Fruit fly (Drosophila melanogaster) whole organism, embryonic: ENCODE measurements around the gene Neu2.
A peak's percentile ranks its signal among the peaks of the same experiment; 100 is the strongest.

Experiments
- Atf6 ChIP-seq: fragments of 200-800 bp; sonication (Bioruptor generic); IDR thresholded peaks from 2 replicates; pipeline ENCODE4 v1.3.6; 2022; ENCODE audit warnings: missing biosample characterization, missing genetic modification characterization
- Bgb ChIP-seq: fragments of 200-800 bp; sonication (Bioruptor generic); IDR thresholded peaks from 2 replicates; pipeline ENCODE4 v1.3.6; 2022; ENCODE audit warnings: missing biosample characterization, missing genetic modification characterization; ENCODE audit not compliant: partially characterized antibody
- Blimp-1 ChIP-seq: fragments of 200-800 bp; sonication (Bioruptor generic); optimal IDR thresholded peaks from 3 replicates; lab custom pipeline; 2018; ENCODE audit warnings: missing biosample characterization, missing genetic modification characterization, mild to moderate bottlenecking, moderate library complexity, missing genetic modification reagents
- C15 ChIP-seq: fragments of 200-800 bp; sonication (Bioruptor generic); IDR thresholded peaks from 3 replicates; pipeline ENCODE4 v1.3.6; 2022; ENCODE audit warnings: missing biosample characterization, missing genetic modification characterization
- CG1233 ChIP-seq: fragments of 200-800 bp; sonication (Bioruptor generic); optimal IDR thresholded peaks from 4 replicates; lab custom pipeline; 2018; ENCODE audit warnings: missing biosample characterization, mild to moderate bottlenecking, missing genetic modification characterization
- CG13123 ChIP-seq: fragments of 200-800 bp; sonication (Bioruptor generic); optimal IDR thresholded peaks from 2 replicates; lab custom pipeline; 2016; ENCODE audit warnings: missing biosample characterization, missing genetic modification characterization
- CG14667 ChIP-seq: fragments of 200-800 bp; sonication (Bioruptor generic); IDR thresholded peaks from 2 replicates; pipeline ENCODE4 v1.3.6; 2022; ENCODE audit warnings: missing biosample characterization, missing genetic modification characterization
- CG15073 ChIP-seq: fragments of 200-800 bp; sonication (Bioruptor generic); optimal IDR thresholded peaks from 2 replicates; lab custom pipeline; 2016; ENCODE audit warnings: missing biosample characterization, missing genetic modification characterization
- CG17186 ChIP-seq: fragments of 200-800 bp; sonication (Bioruptor generic); optimal IDR thresholded peaks from 3 replicates; lab custom pipeline; 2017; ENCODE audit warnings: missing biosample characterization, missing genetic modification reagents, missing genetic modification characterization
- CG1792 ChIP-seq: fragments of 200-800 bp; sonication (Bioruptor generic); optimal IDR thresholded peaks from 2 replicates; lab custom pipeline; 2016; ENCODE audit warnings: missing biosample characterization, missing genetic modification characterization
- CG31224 ChIP-seq: fragments of 200-800 bp; sonication (Bioruptor generic); IDR thresholded peaks from 2 replicates; pipeline ENCODE4 v1.3.6; 2022; ENCODE audit warnings: missing biosample characterization, missing genetic modification characterization
- CG4820 ChIP-seq: fragments of 200-800 bp; sonication (Bioruptor generic); optimal IDR thresholded peaks from 3 replicates; lab custom pipeline; 2016; ENCODE audit warnings: missing biosample characterization, missing genetic modification characterization
- CG8290 ChIP-seq, 3 experiments: fragments of 200-800 bp; sonication (Bioruptor generic); optimal IDR thresholded peaks; 2 replicates each; lab custom pipeline; 2016 to 2019; ENCODE audit warnings: missing biosample characterization in 3 of 3, missing genetic modification characterization in 3 of 3, mild to moderate bottlenecking in 2 of 3, moderate library complexity in 1 of 3
- CkIIα-i1 ChIP-seq: fragments of 200-800 bp; sonication (Bioruptor generic); IDR thresholded peaks from 2 replicates; pipeline ENCODE4 v1.3.6; 2022; ENCODE audit warnings: missing biosample characterization, missing genetic modification characterization
- Dref ChIP-seq: fragments of 200-800 bp; sonication (Bioruptor generic); IDR thresholded peaks from 2 replicates; pipeline ENCODE4 v1.3.6; 2022; ENCODE audit warnings: missing biosample characterization, missing genetic modification characterization
- Gsc ChIP-seq: fragments of 200-800 bp; sonication (Bioruptor generic); IDR thresholded peaks from 2 replicates; pipeline ENCODE4 v1.3.6; 2022; ENCODE audit warnings: missing biosample characterization, missing genetic modification characterization
- Gug ChIP-seq: fragments of 200-800 bp; sonication (Bioruptor generic); IDR thresholded peaks from 4 replicates; pipeline ENCODE4 v1.3.6; 2022; ENCODE audit warnings: missing biosample characterization, missing genetic modification characterization
- HLHmδ ChIP-seq: fragments of 200-800 bp; sonication (Bioruptor generic); optimal IDR thresholded peaks from 2 replicates; lab custom pipeline; 2018; ENCODE audit warnings: missing biosample characterization, mild to moderate bottlenecking, missing genetic modification characterization, moderate library complexity
- Hand ChIP-seq: fragments of 200-800 bp; sonication (Bioruptor generic); optimal IDR thresholded peaks from 2 replicates; lab custom pipeline; 2017; ENCODE audit warnings: mild to moderate bottlenecking, missing biosample characterization, missing genetic modification reagents, missing genetic modification characterization
- Hmx ChIP-seq: fragments of 200-800 bp; sonication (Bioruptor generic); optimal IDR thresholded peaks from 2 replicates; lab custom pipeline; 2016; ENCODE audit warnings: missing biosample characterization, missing genetic modification characterization
- Max ChIP-seq: fragments of 200-800 bp; sonication (Bioruptor generic); optimal IDR thresholded peaks from 2 replicates; lab custom pipeline; 2016; ENCODE audit warnings: missing biosample characterization, mild to moderate bottlenecking, missing genetic modification characterization
- Ptx1 ChIP-seq: fragments of 200-800 bp; sonication (Bioruptor generic); IDR thresholded peaks from 2 replicates; pipeline ENCODE4 v1.3.6; 2022; ENCODE audit warnings: missing biosample characterization, missing genetic modification characterization
- Ravus ChIP-seq: fragments of 200-800 bp; sonication (Bioruptor generic); IDR thresholded peaks from 2 replicates; pipeline ENCODE4 v1.3.6; 2022; ENCODE audit warnings: missing biosample characterization, missing genetic modification characterization
- Six4 ChIP-seq: fragments of 200-800 bp; sonication (Bioruptor generic); optimal IDR thresholded peaks from 2 replicates; lab custom pipeline; 2016; ENCODE audit warnings: missing biosample characterization, missing genetic modification characterization
- Tbp ChIP-seq: fragments of >200 bp; optimal IDR thresholded peaks from 2 replicates; lab custom pipeline; 2018; ENCODE audit warnings: missing biosample characterization, missing genetic modification characterization
- Trl ChIP-seq, 3 experiments: fragments of >200 bp in 2 of 3; fragments of 200-800 bp in 1 of 3; sonication (Bioruptor generic) in 1 of 3; optimal IDR thresholded peaks; 2 replicates in 1 of 3; 3 replicates in 2 of 3; lab custom pipeline; 2016 to 2017; ENCODE audit warnings: missing biosample characterization in 1 of 3, missing genetic modification characterization in 1 of 3
- ash1 ChIP-seq: fragments of 200-800 bp; sonication (Bioruptor generic); optimal IDR thresholded peaks from 2 replicates; lab custom pipeline; 2018; ENCODE audit warnings: missing biosample characterization, mild to moderate bottlenecking, missing genetic modification characterization
- cg ChIP-seq: fragments of 200-800 bp; sonication (Bioruptor generic); optimal IDR thresholded peaks from 3 replicates; lab custom pipeline; 2019; ENCODE audit warnings: missing biosample characterization, mild to moderate bottlenecking, missing genetic modification characterization, moderate library complexity
- corto ChIP-seq: fragments of 200-800 bp; sonication (Bioruptor generic); optimal IDR thresholded peaks from 2 replicates; lab custom pipeline; 2016; ENCODE audit warnings: missing biosample characterization, mild to moderate bottlenecking, missing genetic modification characterization, moderate library complexity
- dan ChIP-seq: fragments of 200-800 bp; sonication (Bioruptor generic); IDR thresholded peaks from 2 replicates; pipeline ENCODE4 v1.3.6; 2022; ENCODE audit warnings: missing biosample characterization, missing genetic modification characterization
- dysf ChIP-seq: fragments of 200-800 bp; sonication (Bioruptor generic); IDR thresholded peaks from 3 replicates; pipeline ENCODE4 v1.3.6; 2022; ENCODE audit warnings: missing biosample characterization, missing genetic modification characterization
- exex ChIP-seq: fragments of 200-800 bp; sonication (Bioruptor generic); optimal IDR thresholded peaks from 4 replicates; lab custom pipeline; 2018; ENCODE audit warnings: missing biosample characterization, mild to moderate bottlenecking, missing genetic modification characterization, moderate library complexity
- eyg ChIP-seq: fragments of 200-800 bp; sonication (Bioruptor generic); optimal IDR thresholded peaks from 3 replicates; lab custom pipeline; 2016; ENCODE audit warnings: missing biosample characterization, missing genetic modification characterization
- fd64A ChIP-seq: fragments of 200-800 bp; sonication (Bioruptor generic); optimal IDR thresholded peaks from 3 replicates; lab custom pipeline; 2018; ENCODE audit warnings: missing biosample characterization, mild to moderate bottlenecking, missing genetic modification characterization
- fru ChIP-seq: fragments of >200 bp; optimal IDR thresholded peaks from 2 replicates; lab custom pipeline; 2017
- gce ChIP-seq: fragments of 200-800 bp; sonication (Bioruptor generic); IDR thresholded peaks from 3 replicates; pipeline ENCODE4 v1.3.6; 2022; ENCODE audit warnings: missing biosample characterization, missing genetic modification characterization
- ham ChIP-seq: fragments of 200-800 bp; sonication (Bioruptor generic); IDR thresholded peaks from 2 replicates; pipeline ENCODE4 v1.3.6; 2022; ENCODE audit warnings: missing biosample characterization, missing genetic modification characterization
- hbn ChIP-seq: fragments of 200-800 bp; sonication (Bioruptor generic); IDR thresholded peaks from 2 replicates; pipeline ENCODE4 v1.3.6; 2022; ENCODE audit warnings: missing biosample characterization, missing genetic modification characterization; ENCODE audit not compliant: partially characterized antibody
- kah ChIP-seq: fragments of 200-800 bp; sonication (Bioruptor generic); optimal IDR thresholded peaks from 2 replicates; lab custom pipeline; 2018; ENCODE audit warnings: missing biosample characterization, mild to moderate bottlenecking, missing genetic modification characterization
- knrl ChIP-seq: fragments of 200-800 bp; sonication (Bioruptor generic); IDR thresholded peaks from 3 replicates; pipeline ENCODE4 v1.3.6; 2022; ENCODE audit warnings: missing biosample characterization, missing genetic modification characterization; ENCODE audit not compliant: partially characterized antibody
- nmo ChIP-seq: fragments of 200-800 bp; sonication (Bioruptor generic); optimal IDR thresholded peaks from 2 replicates; lab custom pipeline; 2018; ENCODE audit warnings: missing biosample characterization, mild to moderate bottlenecking, missing genetic modification characterization, moderate library complexity
- p53 ChIP-seq: fragments of 200-800 bp; sonication (Bioruptor generic); optimal IDR thresholded peaks from 2 replicates; lab custom pipeline; 2016; ENCODE audit warnings: missing biosample characterization, missing genetic modification characterization
- phol ChIP-seq: fragments of 200-800 bp; sonication (Bioruptor generic); optimal IDR thresholded peaks from 3 replicates; lab custom pipeline; 2018; ENCODE audit warnings: missing biosample characterization, mild to moderate bottlenecking, missing genetic modification characterization, moderate library complexity
- run ChIP-seq: fragments of 200-800 bp; sonication (Bioruptor generic); optimal IDR thresholded peaks from 3 replicates; lab custom pipeline; 2018; ENCODE audit warnings: missing biosample characterization, mild to moderate bottlenecking, missing genetic modification characterization
- scrt ChIP-seq: fragments of 200-800 bp; sonication (Bioruptor generic); optimal IDR thresholded peaks from 2 replicates; lab custom pipeline; 2018; ENCODE audit warnings: missing biosample characterization, mild to moderate bottlenecking, missing genetic modification characterization, moderate library complexity
- sens-2 ChIP-seq: fragments of 200-800 bp; sonication (Bioruptor generic); IDR thresholded peaks from 2 replicates; pipeline ENCODE4 v1.3.6; 2022; ENCODE audit warnings: missing biosample characterization, missing genetic modification characterization
- sna ChIP-seq: fragments of 200-800 bp; sonication (Bioruptor generic); IDR thresholded peaks from 2 replicates; pipeline ENCODE4 v1.3.6; 2022; ENCODE audit warnings: missing biosample characterization, missing genetic modification characterization; ENCODE audit not compliant: partially characterized antibody
- sr ChIP-seq: fragments of 200-800 bp; sonication (Bioruptor generic); IDR thresholded peaks from 3 replicates; pipeline ENCODE4 v1.3.6; 2022; ENCODE audit warnings: missing biosample characterization, missing genetic modification characterization
- tgo ChIP-seq: fragments of 200-800 bp; sonication (Bioruptor generic); IDR thresholded peaks from 3 replicates; pipeline ENCODE4 v1.3.6; 2022; ENCODE audit warnings: missing biosample characterization, missing genetic modification characterization
- tin ChIP-seq: fragments of 200-800 bp; sonication (Bioruptor generic); optimal IDR thresholded peaks from 3 replicates; lab custom pipeline; 2016; ENCODE audit warnings: missing biosample characterization, missing genetic modification characterization
- ttk ChIP-seq: fragments of 200-800 bp; sonication (Bioruptor generic); IDR thresholded peaks from 2 replicates; pipeline ENCODE4 v2.1.2; 2022; ENCODE audit warnings: missing biosample characterization, missing genetic modification characterization

Neu2 gene

dm6 chr3L:21441216-21441813 lies 49.1 kb downstream of the Neu2 start, which contains the start of gene CG5664 (continued):
- TF ChIP-seq Blimp-1 (GFP tag; lab: Kevin White, UChicago) (no peak), fd64A (GFP tag; lab: Kevin White, UChicago) (no peak), Gug (GFP tag; lab: Robert Waterston, UW) (no peak), CG1233 (GFP tag; lab: Kevin White, UChicago) (no peak), corto (GFP tag; lab: Kevin White, UChicago) (no peak), Hand (GFP tag; lab: Kevin White, UChicago) (no peak), CG8290 (GFP tag; optimal IDR thresholded peaks at IDR 0.05; lab: Kevin White, UChicago) (no peak), CG8290 (tag; optimal IDR thresholded peaks at IDR 0.05; lab: Kevin White, UChicago) (no peak), exex (tag; lab: Kevin White, UChicago) (no peak), eyg (GFP tag; lab: Kevin White, UChicago) (no peak), CG1792 (GFP tag; lab: Kevin White, UChicago) (no peak), hbn (GFP tag; lab: Robert Waterston, UW) (peak; percentile 79), dysf (GFP tag; lab: Robert Waterston, UW) (no peak), sna (peak; percentile 85), phol (tag; lab: Kevin White, UChicago) (no peak), tgo (GFP tag; lab: Robert Waterston, UW) (no peak), p53 (GFP tag; lab: Kevin White, UChicago) (no peak), Gsc (GFP tag; lab: Robert Waterston, UW) (no peak), fru (lab: Kevin White, UChicago) (no peak), ham (GFP tag; lab: Robert Waterston, UW) (no peak), Max (GFP tag; lab: Kevin White, UChicago) (no peak), scrt (GFP tag; lab: Kevin White, UChicago) (no peak), Tbp (GFP tag; lab: Kevin White, UChicago) (no peak), HLHmδ (no peak), ttk (GFP tag; lab: Robert Waterston, UW) (no peak), Atf6 (GFP tag; lab: Robert Waterston, UW) (no peak), ash1 (GFP tag; lab: Kevin White, UChicago) (no peak), CG17186 (GFP tag; lab: Kevin White, UChicago) (no peak), CG31224 (GFP tag; lab: Robert Waterston, UW) (no peak), dan (GFP tag; lab: Robert Waterston, UW) (no peak), CG4820 (no peak), Dref (GFP tag; lab: Robert Waterston, UW) (peak; percentile 66), Ptx1 (GFP tag; lab: Robert Waterston, UW) (no peak), CG13123 (GFP tag; lab: Kevin White, UChicago) (no peak), nmo (GFP tag; lab: Kevin White, UChicago) (peak; percentile 7), Six4 (GFP tag; lab: Kevin White, UChicago) (no peak), Trl (optimal IDR thresholded peaks at IDR 0.05; lab: Kevin White, UChicago) (no peak), Trl (GFP tag; optimal IDR thresholded peaks at IDR 0.05; lab: Kevin White, UChicago) (no peak), knrl (GFP tag; lab: Robert Waterston, UW) (peak; percentile 88), Ravus (no peak), gce (no peak), cg (GFP tag; lab: Kevin White, UChicago) (no peak), CG14667 (no peak), CG15073 (no peak), run (tag; lab: Kevin White, UChicago) (no peak), Hmx (GFP tag; lab: Kevin White, UChicago) (no peak), CkIIα-i1 (no peak), sr (GFP tag; lab: Robert Waterston, UW) (no peak), tin (no peak), C15 (GFP tag; lab: Robert Waterston, UW) (no peak), sens-2 (GFP tag; lab: Robert Waterston, UW) (no peak), kah (GFP tag; lab: Kevin White, UChicago) (no peak), Bgb (GFP tag; lab: Robert Waterston, UW) (peak; percentile 85)
